Worm (Caenorhabditis elegans) whole organism, L2 larva: ENCODE data around the gene F41D9.2.

Source experiments
- ZK546.5 ChIP-seq: sonication (generic microtip); optimal IDR thresholded peaks from 2 replicates; lab custom pipeline; 2017; ENCODE audit warnings: missing biosample characterization, missing genetic modification characterization
- aly-2 ChIP-seq: fragments of 150-350 bp; optimal IDR thresholded peaks from 2 replicates; lab custom pipeline; 2014; ENCODE audit warnings: missing biosample characterization, missing genetic modification characterization
- ama-1 ChIP-seq: fragments of 150-350 bp; optimal IDR thresholded peaks from 2 replicates; lab custom pipeline; 2018; ENCODE audit warnings: inconsistent platforms
- ceh-16 ChIP-seq: fragments of 150-350 bp; optimal IDR thresholded peaks from 2 replicates; lab custom pipeline; 2014; ENCODE audit warnings: missing biosample characterization, missing genetic modification characterization
- ceh-82 ChIP-seq: fragments of 150-350 bp; optimal IDR thresholded peaks from 2 replicates; lab custom pipeline; 2014; ENCODE audit warnings: missing biosample characterization, missing genetic modification characterization
- elt-3 ChIP-seq: sonication (generic microtip); optimal IDR thresholded peaks from 2 replicates; lab custom pipeline; 2017; ENCODE audit warnings: missing biosample characterization, missing genetic modification characterization
- lin-39 ChIP-seq: fragments of 150-350 bp; optimal IDR thresholded peaks from 2 replicates; lab custom pipeline; 2014; ENCODE audit warnings: missing biosample characterization, missing genetic modification reagents, missing genetic modification characterization
- mdl-1 ChIP-seq, 2 experiments: fragments of 150-350 bp in 1 of 2; sonication (generic microtip) in 1 of 2; optimal IDR thresholded peaks; 2 replicates each; lab custom pipeline; 2017; ENCODE audit warnings: missing biosample characterization in 2 of 2, missing genetic modification characterization in 2 of 2
- nhr-11 ChIP-seq: fragments of 150-350 bp; optimal IDR thresholded peaks from 2 replicates; lab custom pipeline; 2014; ENCODE audit warnings: missing biosample characterization, missing genetic modification characterization
- peb-1 ChIP-seq: fragments of 150-350 bp; optimal IDR thresholded peaks from 2 replicates; lab custom pipeline; 2014; ENCODE audit warnings: missing biosample characterization, missing genetic modification characterization
- snpc-4 ChIP-seq: fragments of 150-350 bp; optimal IDR thresholded peaks from 2 replicates; lab custom pipeline; 2014; ENCODE audit warnings: missing biosample characterization, missing genetic modification characterization
- unc-62 ChIP-seq: fragments of 150-350 bp; optimal IDR thresholded peaks from 2 replicates; lab custom pipeline; 2014; ENCODE audit warnings: missing biosample characterization, missing genetic modification reagents, missing genetic modification characterization
- zag-1 ChIP-seq: fragments of 150-350 bp; optimal IDR thresholded peaks from 2 replicates; lab custom pipeline; 2014; ENCODE audit warnings: missing biosample characterization, missing genetic modification characterization
- ztf-11 ChIP-seq: sonication (generic microtip); optimal IDR thresholded peaks from 2 replicates; lab custom pipeline; 2017; ENCODE audit warnings: missing biosample characterization, missing genetic modification characterization

ce11 chrX:8432361-8432760 is 47.6 kb upstream of the F41D9.2 start, which contains the start of gene kin-9:
- TF ChIP-seq zag-1 (tag; lab: Kevin White, UChicago) (no peak), aly-2 (tag; lab: Kevin White, UChicago) (no peak), ztf-11 (tag; lab: Kevin White, UChicago) (no peak), lin-39 (no peak), ceh-16 (tag; lab: Kevin White, UChicago) (no peak), ZK546.5 (tag; lab: Kevin White, UChicago) (no peak), ceh-82 (no peak), ama-1 (lab: Kevin White, UChicago) (no peak), snpc-4 (tag; lab: Kevin White, UChicago) (no peak), unc-62 (no peak), peb-1 (tag; lab: Kevin White, UChicago) (no peak), mdl-1 (tag; optimal IDR thresholded peaks at IDR 0.05; lab: Kevin White, UChicago) (no peak), nhr-11 (tag; lab: Kevin White, UChicago) (no peak), elt-3 (tag; lab: Kevin White, UChicago) (no peak)
